Fruit fly (Drosophila melanogaster) whole organism, embryonic: ENCODE data around the gene CG34267.

Experiments used
- BEAF-32 ChIP-seq: fragments of 200-800 bp; sonication (Bioruptor generic); optimal IDR thresholded peaks from 3 replicates; lab custom pipeline; 2017; ENCODE audit warnings: missing biosample characterization, missing genetic modification characterization, mild to moderate bottlenecking, moderate library complexity, missing genetic modification reagents
- CG10959 ChIP-seq: fragments of 200-800 bp; sonication (Bioruptor generic); IDR thresholded peaks from 2 replicates; pipeline ENCODE4 v1.3.6; 2022; ENCODE audit warnings: missing biosample characterization, missing genetic modification characterization
- CG10979 ChIP-seq: fragments of 200-800 bp; sonication (Bioruptor generic); optimal IDR thresholded peaks from 2 replicates; lab custom pipeline; 2018; ENCODE audit warnings: missing biosample characterization, mild to moderate bottlenecking, missing genetic modification characterization, moderate library complexity
- CG11093 ChIP-seq: fragments of 200-800 bp; sonication (Bioruptor generic); IDR thresholded peaks from 3 replicates; pipeline ENCODE4 v1.3.6; 2022; ENCODE audit warnings: missing biosample characterization, missing genetic modification characterization
- CG11504 ChIP-seq: fragments of 200-800 bp; sonication (Bioruptor generic); optimal IDR thresholded peaks from 3 replicates; lab custom pipeline; 2019; ENCODE audit warnings: missing biosample characterization, mild to moderate bottlenecking, missing genetic modification characterization, moderate library complexity
- CG11696 ChIP-seq: fragments of 200-800 bp; sonication (Bioruptor generic); IDR thresholded peaks from 2 replicates; pipeline ENCODE4 v1.3.6; 2022; ENCODE audit warnings: missing biosample characterization, missing genetic modification characterization
- CG12769 ChIP-seq: fragments of 200-800 bp; sonication (Bioruptor generic); optimal IDR thresholded peaks from 2 replicates; lab custom pipeline; 2019; ENCODE audit warnings: missing biosample characterization, mild to moderate bottlenecking, missing genetic modification characterization, moderate library complexity
- CG13424 ChIP-seq: fragments of 200-800 bp; sonication (Bioruptor generic); optimal IDR thresholded peaks from 2 replicates; lab custom pipeline; 2019; ENCODE audit warnings: missing biosample characterization, mild to moderate bottlenecking, missing genetic modification characterization, moderate library complexity
- CG14710 ChIP-seq: fragments of 200-800 bp; sonication (Bioruptor generic); optimal IDR thresholded peaks from 3 replicates; lab custom pipeline; 2019; ENCODE audit warnings: missing biosample characterization, mild to moderate bottlenecking, missing genetic modification characterization, moderate library complexity
- CG15011 ChIP-seq: fragments of 200-800 bp; sonication (Bioruptor generic); optimal IDR thresholded peaks from 3 replicates; lab custom pipeline; 2018; ENCODE audit warnings: missing biosample characterization, mild to moderate bottlenecking, missing genetic modification characterization
- CG1603 ChIP-seq: fragments of 200-800 bp; sonication (Bioruptor generic); optimal IDR thresholded peaks from 2 replicates; lab custom pipeline; 2019; ENCODE audit warnings: missing biosample characterization, mild to moderate bottlenecking, missing genetic modification characterization, moderate library complexity
- CG17328 ChIP-seq: fragments of 200-800 bp; sonication (Bioruptor generic); IDR thresholded peaks from 2 replicates; pipeline ENCODE4 v1.3.6; 2022; ENCODE audit warnings: missing biosample characterization, missing genetic modification characterization
- CG17829 ChIP-seq: fragments of 200-800 bp; optimal IDR thresholded peaks from 2 replicates; lab custom pipeline; 2019; ENCODE audit warnings: missing biosample characterization, mild to moderate bottlenecking, missing genetic modification characterization, moderate library complexity
- CG18262 ChIP-seq: fragments of 200-800 bp; optimal IDR thresholded peaks from 3 replicates; lab custom pipeline; 2019; ENCODE audit warnings: missing biosample characterization, mild to moderate bottlenecking, missing genetic modification characterization, moderate library complexity
- CG2120 ChIP-seq: fragments of 200-800 bp; sonication (Bioruptor generic); optimal IDR thresholded peaks from 3 replicates; lab custom pipeline; 2016; ENCODE audit warnings: missing biosample characterization, missing genetic modification characterization
- CG2202 ChIP-seq: fragments of 200-800 bp; sonication (Bioruptor generic); optimal IDR thresholded peaks from 2 replicates; lab custom pipeline; 2018; ENCODE audit warnings: missing biosample characterization, mild to moderate bottlenecking, missing genetic modification characterization
- CG2678 ChIP-seq: fragments of 200-800 bp; sonication (Bioruptor generic); optimal IDR thresholded peaks from 3 replicates; lab custom pipeline; 2019; ENCODE audit warnings: missing biosample characterization, mild to moderate bottlenecking, missing genetic modification characterization, moderate library complexity
- CG31441 ChIP-seq: fragments of 200-800 bp; sonication (Bioruptor generic); IDR thresholded peaks from 2 replicates; pipeline ENCODE4 v1.3.6; 2022; ENCODE audit warnings: missing biosample characterization, missing genetic modification characterization
- CG32532 ChIP-seq: fragments of 200-800 bp; sonication (Bioruptor generic); IDR thresholded peaks from 2 replicates; pipeline ENCODE4 v1.3.6; 2022; ENCODE audit warnings: missing biosample characterization, missing genetic modification characterization
- CG34422 ChIP-seq: fragments of 200-800 bp; sonication (Bioruptor generic); IDR thresholded peaks from 3 replicates; pipeline ENCODE4 v1.3.6; 2022; ENCODE audit warnings: missing biosample characterization, missing genetic modification characterization
- CG6689 ChIP-seq: fragments of 200-800 bp; sonication (Bioruptor generic); IDR thresholded peaks from 2 replicates; pipeline ENCODE4 v1.3.6; 2022; ENCODE audit warnings: missing biosample characterization, missing genetic modification characterization
- CG8290 ChIP-seq, 3 experiments: fragments of 200-800 bp; sonication (Bioruptor generic); optimal IDR thresholded peaks; 2 replicates each; lab custom pipeline; 2016 to 2019; ENCODE audit warnings: missing biosample characterization in 3 of 3, missing genetic modification characterization in 3 of 3, mild to moderate bottlenecking in 2 of 3, moderate library complexity in 1 of 3
- CG9215 ChIP-seq: fragments of 200-800 bp; sonication (Bioruptor generic); IDR thresholded peaks from 2 replicates; pipeline ENCODE4 v1.3.6; 2022; ENCODE audit warnings: missing biosample characterization, missing genetic modification characterization
- CkIIα-i1 ChIP-seq: fragments of 200-800 bp; sonication (Bioruptor generic); IDR thresholded peaks from 2 replicates; pipeline ENCODE4 v1.3.6; 2022; ENCODE audit warnings: missing biosample characterization, missing genetic modification characterization
- Doc3 ChIP-seq: fragments of 200-800 bp; sonication (Bioruptor generic); IDR thresholded peaks from 3 replicates; pipeline ENCODE4 v1.3.6; 2022; ENCODE audit warnings: missing biosample characterization, missing genetic modification characterization; ENCODE audit not compliant: partially characterized antibody
- Dp ChIP-seq: fragments of 200-800 bp; sonication (Bioruptor generic); optimal IDR thresholded peaks from 2 replicates; lab custom pipeline; 2018; ENCODE audit warnings: missing biosample characterization, mild to moderate bottlenecking, missing genetic modification characterization, moderate library complexity
- H2.0 ChIP-seq: fragments of 200-800 bp; sonication (Bioruptor generic); IDR thresholded peaks from 2 replicates; pipeline ENCODE4 v1.3.6; 2022; ENCODE audit warnings: missing biosample characterization, missing genetic modification characterization
- Hr51 ChIP-seq, 2 experiments: fragments of 200-800 bp; sonication (Bioruptor generic); optimal IDR thresholded peaks; 2 replicates in 1 of 2; 3 replicates in 1 of 2; lab custom pipeline; 2016 to 2018; ENCODE audit warnings: missing biosample characterization in 2 of 2, missing genetic modification characterization in 2 of 2, mild to moderate bottlenecking in 1 of 2, moderate library complexity in 1 of 2
- Hsf ChIP-seq: fragments of 200-800 bp; sonication (Bioruptor generic); optimal IDR thresholded peaks from 3 replicates; lab custom pipeline; 2016; ENCODE audit warnings: missing biosample characterization, missing genetic modification characterization
- NFAT ChIP-seq: fragments of 200-800 bp; sonication (Bioruptor generic); IDR thresholded peaks from 2 replicates; pipeline ENCODE4 v1.3.6; 2022; ENCODE audit warnings: missing biosample characterization, missing genetic modification characterization
- Pdp1 ChIP-seq, 2 experiments: fragments of 200-800 bp; sonication (Bioruptor generic); optimal IDR thresholded peaks; 3 replicates each; lab custom pipeline; 2016; ENCODE audit warnings: missing biosample characterization in 2 of 2, missing genetic modification characterization in 2 of 2, mild to moderate bottlenecking in 1 of 2, moderate library complexity in 1 of 2
- bowl ChIP-seq: fragments of 200-800 bp; sonication (Bioruptor generic); IDR thresholded peaks from 2 replicates; pipeline ENCODE4 v1.3.6; 2022; ENCODE audit warnings: missing biosample characterization, missing genetic modification characterization
- chm ChIP-seq: fragments of 200-800 bp; sonication (Bioruptor generic); IDR thresholded peaks from 2 replicates; pipeline ENCODE4 v1.3.6; 2022; ENCODE audit warnings: missing biosample characterization, missing genetic modification characterization
- ci ChIP-seq: fragments of 200-800 bp; sonication (Bioruptor generic); IDR thresholded peaks from 3 replicates; pipeline ENCODE4 v1.3.6; 2022; ENCODE audit warnings: missing biosample characterization, missing genetic modification characterization
- disco-r ChIP-seq: fragments of 200-800 bp; sonication (Bioruptor generic); optimal IDR thresholded peaks from 2 replicates; lab custom pipeline; 2016; ENCODE audit warnings: missing biosample characterization, missing genetic modification characterization
- dysf ChIP-seq: fragments of 200-800 bp; sonication (Bioruptor generic); IDR thresholded peaks from 3 replicates; pipeline ENCODE4 v1.3.6; 2022; ENCODE audit warnings: missing biosample characterization, missing genetic modification characterization
- esg ChIP-seq: fragments of 200-800 bp; sonication (Bioruptor generic); conservative IDR thresholded peaks from 2 replicates; pipeline ENCODE4 v1.3.6; 2022; ENCODE audit warnings: missing biosample characterization, missing genetic modification characterization
- gce ChIP-seq: fragments of 200-800 bp; sonication (Bioruptor generic); IDR thresholded peaks from 3 replicates; pipeline ENCODE4 v1.3.6; 2022; ENCODE audit warnings: missing biosample characterization, missing genetic modification characterization
- grau ChIP-seq: fragments of 200-800 bp; optimal IDR thresholded peaks from 3 replicates; lab custom pipeline; 2019; ENCODE audit warnings: missing biosample characterization, mild to moderate bottlenecking, missing genetic modification characterization, moderate library complexity
- hbn ChIP-seq: fragments of 200-800 bp; sonication (Bioruptor generic); IDR thresholded peaks from 2 replicates; pipeline ENCODE4 v1.3.6; 2022; ENCODE audit warnings: missing biosample characterization, missing genetic modification characterization; ENCODE audit not compliant: partially characterized antibody
- jigr1 ChIP-seq: fragments of 200-800 bp; sonication (Bioruptor generic); IDR thresholded peaks from 3 replicates; pipeline ENCODE4 v1.3.6; 2022; ENCODE audit warnings: missing biosample characterization, missing genetic modification characterization
- jumu ChIP-seq: fragments of 200-800 bp; sonication (Bioruptor generic); optimal IDR thresholded peaks from 3 replicates; lab custom pipeline; 2016; ENCODE audit warnings: missing biosample characterization, missing genetic modification characterization
- mld ChIP-seq: fragments of 200-800 bp; sonication (Bioruptor generic); IDR thresholded peaks from 3 replicates; pipeline ENCODE4 v1.3.6; 2022; ENCODE audit warnings: missing biosample characterization, missing genetic modification characterization; ENCODE audit not compliant: partially characterized antibody
- onecut ChIP-seq: fragments of 200-800 bp; sonication (Bioruptor generic); IDR thresholded peaks from 2 replicates; pipeline ENCODE4 v1.3.6; 2022; ENCODE audit warnings: missing biosample characterization, missing genetic modification characterization
- phol ChIP-seq: fragments of 200-800 bp; sonication (Bioruptor generic); optimal IDR thresholded peaks from 3 replicates; lab custom pipeline; 2018; ENCODE audit warnings: missing biosample characterization, mild to moderate bottlenecking, missing genetic modification characterization, moderate library complexity
- prd ChIP-seq, 3 experiments: fragments of >200 bp in 2 of 3; fragments of 200-800 bp in 1 of 3; sonication (Bioruptor generic) in 1 of 3; optimal IDR thresholded peaks in 2 of 3; IDR thresholded peaks in 1 of 3; 2 replicates in 2 of 3; 3 replicates in 1 of 3; pipeline versions ENCODE4 v1.3.6 to Lab custom; 2017 to 2022; ENCODE audit warnings: missing biosample characterization in 1 of 3, missing genetic modification characterization in 1 of 3
- so ChIP-seq: fragments of 200-800 bp; sonication (Bioruptor generic); IDR thresholded peaks from 3 replicates; pipeline ENCODE4 v1.3.6; 2022; ENCODE audit warnings: missing biosample characterization, missing genetic modification characterization
- ssp ChIP-seq: fragments of 200-800 bp; sonication (Bioruptor generic); IDR thresholded peaks from 2 replicates; pipeline ENCODE4 v1.3.6; 2022; ENCODE audit warnings: missing biosample characterization, missing genetic modification characterization

The CG34267 gene

dm6 chr3L:533807-534206, 33.6 kb upstream of the CG34267 start (continued):
- no peak for TF ChIP-seq prd (optimal IDR thresholded peaks at IDR 0.05; lab: Kevin White, UChicago)
- TF ChIP-seq prd (GFP tag; IDR thresholded peaks at IDR 0.05; lab: Robert Waterston, UW), result peak; percentile 44; the same call in 2 of the 3 replicates
- TF ChIP-seq ci (GFP tag; lab: Robert Waterston, UW), result peak; percentile 66; the same call in 2 of the 3 replicates
- no peak for TF ChIP-seq mld (GFP tag; lab: Robert Waterston, UW)
- no peak for TF ChIP-seq CG15011 (GFP tag; lab: Kevin White, UChicago)
- TF ChIP-seq Doc3 (GFP tag; lab: Robert Waterston, UW), result peak; percentile 69
- 0 out of 2 replicates have a peak, but pooled peaks have one; percentile 25 for TF ChIP-seq CG31441 (GFP tag; lab: Robert Waterston, UW)
- peak; percentile 40 for TF ChIP-seq CG10979
- TF ChIP-seq CG13424 (tag; lab: Kevin White, UChicago), result peak; percentile 39
- peak in 1 of 2 experiments; percentile 3 for TF ChIP-seq Pdp1 (GFP tag; optimal IDR thresholded peaks at IDR 0.05; lab: Kevin White, UChicago)
- no peak for TF ChIP-seq CG8290 (GFP tag; optimal IDR thresholded peaks at IDR 0.05; lab: Kevin White, UChicago)
- peak in 1 of 2 experiments; percentile 12 for TF ChIP-seq CG8290 (tag; optimal IDR thresholded peaks at IDR 0.05; lab: Kevin White, UChicago)
- TF ChIP-seq CkIIα-i1 (GFP tag; lab: Robert Waterston, UW), result no peak
- 0 out of 2 replicates have a peak, but pooled peaks have one; percentile 22 for TF ChIP-seq H2.0 (GFP tag; lab: Robert Waterston, UW)
- TF ChIP-seq CG2678 (tag; lab: Kevin White, UChicago), result peak; percentile 0
- peak; percentile 1 for TF ChIP-seq grau (tag; lab: Kevin White, UChicago)
- TF ChIP-seq CG11696 (GFP tag; lab: Robert Waterston, UW), result 0 out of 2 replicates have a peak, but pooled peaks have one; percentile 12
- no peak for TF ChIP-seq jumu (GFP tag; lab: Kevin White, UChicago)
- TF ChIP-seq hbn (GFP tag; lab: Robert Waterston, UW), result peak; percentile 55
- TF ChIP-seq gce (GFP tag; lab: Robert Waterston, UW), result 0 out of 3 replicates have a peak, but pooled peaks have one; percentile 50
- TF ChIP-seq CG2120 (GFP tag; lab: Kevin White, UChicago), result no peak
- TF ChIP-seq CG17829 (tag; lab: Kevin White, UChicago), result peak; percentile 34
- peak; percentile 22; the same call in 1 of the 2 replicates for TF ChIP-seq esg (GFP tag; lab: Robert Waterston, UW)
- peak; percentile 8 for TF ChIP-seq CG18262 (tag; lab: Kevin White, UChicago)
- no peak for TF ChIP-seq disco-r (GFP tag; lab: Kevin White, UChicago)
- TF ChIP-seq ssp, result 0 out of 2 replicates have a peak, but pooled peaks have one; percentile 15
- TF ChIP-seq Dp (GFP tag; lab: Kevin White, UChicago), result no peak
- peak; percentile 28; the same call in 1 of the 2 replicates for TF ChIP-seq CG32532 (GFP tag; lab: Robert Waterston, UW)
- TF ChIP-seq chm, result peak; percentile 65; the same call in 1 of the 2 replicates
- peak; percentile 10 for TF ChIP-seq CG12769 (tag; lab: Kevin White, UChicago)
- TF ChIP-seq jigr1 (GFP tag; lab: Robert Waterston, UW), result no peak
- peak in 1 of 2 experiments; percentile 4 for TF ChIP-seq Hr51 (GFP tag; optimal IDR thresholded peaks at IDR 0.05; lab: Kevin White, UChicago)
- peak; percentile 55 for TF ChIP-seq CG1603 (tag; lab: Kevin White, UChicago)
- 0 out of 3 replicates have a peak, but pooled peaks have one; percentile 44 for TF ChIP-seq dysf (GFP tag; lab: Robert Waterston, UW)
- TF ChIP-seq CG2202 (tag; lab: Kevin White, UChicago), result no peak
- TF ChIP-seq CG14710, result peak; percentile 12
- 0 out of 3 replicates have a peak, but pooled peaks have one; percentile 20 for TF ChIP-seq CG34422 (GFP tag; lab: Robert Waterston, UW)
- TF ChIP-seq CG17328 (GFP tag; lab: Robert Waterston, UW), result peak; percentile 43; the same call in 1 of the 2 replicates
- no peak for TF ChIP-seq CG10959 (GFP tag; lab: Robert Waterston, UW)
- TF ChIP-seq CG11093 (GFP tag; lab: Robert Waterston, UW), result no peak
- TF ChIP-seq CG6689 (GFP tag; lab: Robert Waterston, UW), result peak; percentile 58
- TF ChIP-seq NFAT (GFP tag; lab: Robert Waterston, UW), result 0 out of 2 replicates have a peak, but pooled peaks have one; percentile 3
- TF ChIP-seq phol (tag; lab: Kevin White, UChicago), result peak; percentile 19
- TF ChIP-seq Hsf (GFP tag; lab: Kevin White, UChicago), result no peak
- peak; percentile 65; the same call in 1 of the 3 replicates for TF ChIP-seq so (GFP tag; lab: Robert Waterston, UW)
- TF ChIP-seq CG9215, result no peak
- no peak for TF ChIP-seq onecut (GFP tag; lab: Robert Waterston, UW)
- peak; percentile 42 for TF ChIP-seq BEAF-32 (GFP tag; lab: Kevin White, UChicago)
- no peak for TF ChIP-seq bowl (GFP tag; lab: Robert Waterston, UW)
- peak; percentile 29 for TF ChIP-seq CG11504 (tag; lab: Kevin White, UChicago)
